Worm (Caenorhabditis elegans) whole organism, early embryonic: ENCODE data around the gene Y61A9LA.7.

ENCODE experiments used
- B0310.2 ChIP-seq: sonication (generic microtip); optimal IDR thresholded peaks from 2 replicates; lab custom pipeline; 2016; ENCODE audit warnings: mild to moderate bottlenecking, missing genetic modification characterization, missing compliant biosample characterization
- F13C5.2 ChIP-seq: sonication (generic microtip); optimal IDR thresholded peaks from 2 replicates; lab custom pipeline; 2017; ENCODE audit warnings: mild to moderate bottlenecking, missing genetic modification characterization, inconsistent platforms, missing compliant biosample characterization
- aly-1 ChIP-seq: sonication (generic microtip); optimal IDR thresholded peaks from 2 replicates; lab custom pipeline; 2016; ENCODE audit warnings: missing genetic modification characterization, missing compliant biosample characterization
- ama-1 ChIP-seq: fragments of 150-350 bp; optimal IDR thresholded peaks from 2 replicates; lab custom pipeline; 2014
- ceh-13 ChIP-seq: fragments of 200-800 bp; sonication (Bioruptor generic); optimal IDR thresholded peaks from 2 replicates; lab custom pipeline; 2018; ENCODE audit warnings: mild to moderate bottlenecking, missing genetic modification characterization, missing compliant biosample characterization
- ceh-36 ChIP-seq: sonication (generic microtip); optimal IDR thresholded peaks from 2 replicates; lab custom pipeline; 2016; ENCODE audit warnings: missing genetic modification characterization, inconsistent platforms, missing compliant biosample characterization
- ets-7 ChIP-seq: sonication (generic microtip); optimal IDR thresholded peaks from 2 replicates; lab custom pipeline; 2016; ENCODE audit warnings: missing genotype, missing genetic modification characterization, missing compliant biosample characterization
- flt-1 ChIP-seq: fragments of 200-800 bp; sonication (Bioruptor generic); IDR thresholded peaks from 2 replicates; pipeline ENCODE4 v1.3.6; 2022; ENCODE audit warnings: missing genetic modification characterization, missing compliant biosample characterization
- hmbx-1 ChIP-seq: sonication (generic microtip); optimal IDR thresholded peaks from 2 replicates; lab custom pipeline; 2016; ENCODE audit warnings: mild to moderate bottlenecking, missing genetic modification characterization, missing compliant biosample characterization
- hmg-4 ChIP-seq: fragments of 200-800 bp; sonication (Bioruptor generic); optimal IDR thresholded peaks from 2 replicates; lab custom pipeline; 2018; ENCODE audit warnings: mild to moderate bottlenecking, missing genetic modification characterization, missing compliant biosample characterization
- hnd-1 ChIP-seq: sonication (generic microtip); optimal IDR thresholded peaks from 2 replicates; lab custom pipeline; 2016; ENCODE audit warnings: missing genetic modification characterization, missing compliant biosample characterization
- pes-1 ChIP-seq: fragments of 200-800 bp; sonication (Bioruptor generic); IDR thresholded peaks from 2 replicates; pipeline ENCODE4 v1.3.6; 2022; ENCODE audit warnings: missing genetic modification reagents, missing genetic modification characterization, missing compliant biosample characterization
- scrt-1 ChIP-seq: fragments of 200-800 bp; sonication (Bioruptor generic); IDR thresholded peaks from 2 replicates; pipeline ENCODE4 v1.3.6; 2022; ENCODE audit warnings: missing genetic modification characterization, missing compliant biosample characterization
- sea-1 ChIP-seq: fragments of 200-800 bp; sonication (Bioruptor generic); conservative IDR thresholded peaks from 2 replicates; pipeline ENCODE4 v1.3.6; 2022; ENCODE audit warnings: missing genetic modification characterization, missing compliant biosample characterization
- tbx-11 ChIP-seq: fragments of 200-800 bp; sonication (Bioruptor generic); IDR thresholded peaks from 2 replicates; pipeline ENCODE4 v1.3.6; 2022; ENCODE audit warnings: missing genetic modification characterization, missing compliant biosample characterization
- tbx-37 ChIP-seq: fragments of 200-800 bp; sonication (Bioruptor generic); conservative IDR thresholded peaks from 2 replicates; pipeline ENCODE4 v1.3.6; 2022; ENCODE audit warnings: missing genetic modification reagents, missing genetic modification characterization, missing compliant biosample characterization
- tra-4 ChIP-seq: sonication (generic microtip); optimal IDR thresholded peaks from 2 replicates; lab custom pipeline; 2017; ENCODE audit warnings: missing genetic modification characterization, missing compliant biosample characterization

Y61A9LA.7 gene

DNA sequence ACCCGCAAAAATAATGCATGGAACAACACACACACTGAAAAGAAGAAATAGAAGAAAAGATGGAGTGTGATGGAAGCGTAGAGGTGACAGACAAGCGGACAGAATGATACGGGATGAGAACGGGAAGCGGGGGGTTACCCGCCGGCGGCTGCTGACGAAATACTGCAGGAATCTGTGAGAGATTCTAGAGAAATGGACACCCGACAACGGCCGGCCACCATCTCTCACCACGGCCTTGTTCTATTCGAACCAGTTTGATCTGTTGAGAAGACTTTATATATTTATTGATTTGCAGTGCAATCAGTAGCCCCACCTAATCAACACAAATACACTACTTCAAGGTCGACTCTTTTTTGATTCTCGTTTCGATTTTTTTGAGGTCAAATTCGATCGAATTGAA, 9.1 kb downstream of the Y61A9LA.7 start:
- no peak for TF ChIP-seq tra-4 (tag; lab: Kevin White, UChicago)
- peak; percentile 12 for TF ChIP-seq hmg-4 (GFP tag; lab: Kevin White, UChicago)
- peak; percentile 17 for TF ChIP-seq F13C5.2 (tag; lab: Kevin White, UChicago)

DNA sequence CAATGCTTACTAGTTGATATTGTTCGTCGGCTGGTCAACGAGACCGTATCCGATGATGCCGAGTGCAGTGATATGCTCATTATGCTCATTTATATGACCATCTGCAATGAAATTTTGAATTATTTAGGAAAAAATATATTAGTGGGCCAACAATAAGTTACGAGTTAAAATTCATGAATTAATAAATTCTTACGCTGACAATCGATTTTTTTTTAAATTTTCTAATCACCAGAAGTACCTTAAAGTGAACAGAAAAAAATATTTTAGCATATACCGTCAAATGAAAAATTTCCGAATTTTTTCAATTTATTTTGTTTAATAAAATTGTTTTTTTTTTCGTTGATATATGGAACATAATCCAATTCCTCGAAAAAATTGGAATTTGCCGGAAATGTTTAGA, 10.4 kb downstream of the Y61A9LA.7 start, which contains the start of gene sos-1:
TSS of gene sos-1 (minus strand) at position 101 of the 400 bp plus-strand sequence.
- TF ChIP-seq ceh-36 (tag; lab: Kevin White, UChicago): no peak
- no peak for TF ChIP-seq tbx-11 (GFP tag; lab: Robert Waterston, UW)
- no peak for TF ChIP-seq sea-1 (GFP tag; lab: Robert Waterston, UW)
- no peak for TF ChIP-seq ets-7 (tag; lab: Kevin White, UChicago)
- TF ChIP-seq F13C5.2 (tag; lab: Kevin White, UChicago): no peak

DNA sequence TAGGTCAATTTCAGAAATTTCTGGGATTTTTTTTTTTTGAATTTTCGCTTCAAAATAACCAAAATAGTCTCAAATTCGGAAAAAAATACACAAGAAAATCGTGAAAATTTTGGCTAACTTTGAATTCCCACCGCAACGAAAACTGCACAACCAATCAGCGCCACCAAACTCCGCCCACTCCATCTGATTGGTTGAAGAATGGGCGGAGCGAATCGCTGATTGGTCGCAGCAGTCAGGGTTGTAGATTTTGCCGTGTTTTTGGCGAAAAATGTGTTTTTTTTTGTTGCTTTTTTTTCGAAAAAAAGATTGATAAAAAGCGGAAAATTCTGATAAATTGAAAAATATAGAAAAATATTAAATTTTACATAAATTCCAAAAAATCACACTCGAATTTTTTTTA, 12.7 kb downstream of the Y61A9LA.7 start:
- TF ChIP-seq hmbx-1 (tag; lab: Kevin White, UChicago): no peak

DNA sequence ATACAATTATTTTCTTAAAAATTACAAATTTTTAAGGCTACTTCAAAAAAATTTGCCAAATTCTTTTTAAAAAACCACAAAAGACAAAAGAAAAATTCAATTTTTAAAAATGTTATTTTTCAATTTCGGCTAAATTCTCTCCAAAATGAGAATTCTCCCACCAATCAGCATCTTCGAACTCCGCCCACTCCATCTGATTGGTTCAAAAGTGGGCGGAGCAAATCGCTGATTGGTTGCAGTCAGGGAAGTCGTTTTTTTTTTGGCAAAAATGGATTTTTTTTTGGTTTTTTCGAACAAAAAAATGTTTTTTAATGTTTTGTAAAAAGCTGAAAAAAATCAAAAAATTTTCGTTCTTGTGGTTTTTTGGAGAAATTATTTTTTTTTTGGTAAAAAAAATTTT, 19.7 kb downstream of the Y61A9LA.7 start:
- no peak for TF ChIP-seq sea-1 (GFP tag; lab: Robert Waterston, UW)
- no peak for TF ChIP-seq B0310.2
- no peak for TF ChIP-seq flt-1 (GFP tag; lab: Robert Waterston, UW)
- no peak for TF ChIP-seq hmg-4 (GFP tag; lab: Kevin White, UChicago)
- no peak for TF ChIP-seq hnd-1 (tag; lab: Kevin White, UChicago)
- TF ChIP-seq ama-1 (lab: Kevin White, UChicago): no peak

DNA sequence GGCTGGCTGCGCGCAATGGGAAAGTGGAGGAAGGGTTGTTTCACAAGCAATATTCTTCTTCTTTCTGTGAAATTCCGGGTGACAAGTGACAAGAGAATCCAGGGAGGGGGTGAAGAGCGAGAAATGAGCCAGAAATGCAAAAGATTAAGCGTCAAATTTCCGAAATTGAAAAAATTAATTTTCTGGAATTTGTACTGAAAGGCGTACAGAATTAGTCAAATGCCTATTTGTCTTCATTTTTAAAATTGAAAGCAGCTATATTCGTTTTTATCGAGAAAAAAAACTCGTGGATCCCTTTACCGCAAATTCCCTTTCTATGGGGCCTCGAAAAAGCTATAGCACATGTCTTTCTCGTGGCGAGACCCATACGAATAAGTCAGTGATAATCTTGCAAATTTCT, 23.9 kb downstream of the Y61A9LA.7 start:
- TF ChIP-seq ceh-36 (tag; lab: Kevin White, UChicago) (peak; percentile 12), hmg-4 (GFP tag; lab: Kevin White, UChicago) (no peak), tbx-11 (GFP tag; lab: Robert Waterston, UW) (no peak), pes-1 (GFP tag; lab: Robert Waterston, UW) (peak; percentile 43; the same call in 1 of the 2 replicates)

DNA sequence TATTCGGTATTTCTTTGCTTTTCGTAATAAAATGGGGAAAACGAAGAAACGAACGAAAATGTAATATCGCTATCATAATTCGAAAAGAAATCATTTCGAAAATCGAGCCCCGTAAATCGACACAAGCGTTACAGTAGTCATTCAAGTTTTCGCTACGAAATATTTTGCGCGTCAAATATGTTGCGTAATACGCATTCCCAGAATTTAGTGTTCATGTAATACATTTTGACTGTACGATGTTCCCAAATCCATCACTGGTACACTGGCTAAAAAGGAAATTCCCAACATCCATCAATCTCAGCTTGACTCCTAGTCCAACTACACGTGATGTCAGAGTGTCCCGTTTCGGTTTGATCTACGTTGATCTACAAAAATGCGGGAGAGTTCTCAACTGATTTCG, 31.7 kb downstream of the Y61A9LA.7 start:
- no peak for TF ChIP-seq tbx-37
- TF ChIP-seq scrt-1 (GFP tag; lab: Robert Waterston, UW): no peak
- TF ChIP-seq flt-1 (GFP tag; lab: Robert Waterston, UW): no peak
- no peak for TF ChIP-seq B0310.2
- TF ChIP-seq ama-1 (lab: Kevin White, UChicago): no peak
- no peak for TF ChIP-seq pes-1 (GFP tag; lab: Robert Waterston, UW)
- no peak for TF ChIP-seq hnd-1 (tag; lab: Kevin White, UChicago)

DNA sequence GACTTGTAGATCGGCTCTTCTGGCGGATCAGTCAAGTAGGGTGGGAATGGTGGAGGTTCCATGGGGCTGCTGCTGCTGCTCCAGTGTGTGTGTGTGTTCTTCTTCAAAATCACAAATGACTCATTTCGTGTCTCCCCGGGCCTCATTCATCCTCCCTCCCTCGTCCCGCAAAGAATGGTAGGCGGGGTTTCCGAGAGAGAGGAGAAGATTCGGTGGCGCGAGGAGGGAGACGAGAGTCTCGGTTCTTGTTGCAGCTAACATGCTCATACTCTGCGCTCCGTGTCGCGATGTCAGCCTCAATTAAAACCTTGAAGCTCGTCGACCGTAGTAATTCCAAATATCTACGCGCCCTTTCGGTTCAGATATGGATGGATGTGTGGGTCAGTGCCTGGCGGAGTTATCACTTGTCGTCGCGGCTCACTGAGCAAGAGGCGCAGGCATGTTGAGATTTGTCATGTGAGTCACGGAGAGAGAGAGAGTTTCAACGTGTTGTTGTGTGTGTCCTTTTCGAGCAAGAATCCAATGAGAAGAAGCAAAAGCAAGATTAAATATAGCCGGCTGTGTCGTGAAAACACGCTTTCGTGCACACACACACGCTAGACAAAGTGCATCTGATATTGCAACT, 32.7 kb downstream of the Y61A9LA.7 start:
- TF ChIP-seq ceh-13 (GFP tag; lab: Kevin White, UChicago) (no peak), sea-1 (GFP tag; lab: Robert Waterston, UW) (no peak), scrt-1 (GFP tag; lab: Robert Waterston, UW) (no peak)

DNA sequence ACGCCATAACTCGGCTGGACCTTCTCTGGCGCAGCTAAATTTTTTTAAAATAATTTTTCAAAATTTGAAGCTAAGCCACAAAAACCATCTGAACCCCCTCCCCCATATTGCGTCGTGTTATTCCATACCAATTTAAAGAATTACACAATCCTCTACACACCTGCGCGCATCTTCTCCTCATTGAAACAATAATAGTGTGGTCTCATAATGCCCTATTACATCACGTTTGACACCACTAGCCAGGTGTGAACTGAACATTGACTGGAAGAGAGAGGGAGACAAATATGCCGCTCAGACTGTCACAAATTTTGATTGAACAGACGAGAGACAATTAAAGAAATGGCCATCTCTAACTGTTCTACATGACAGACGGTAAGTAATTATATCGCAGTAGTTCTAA, 34.1 kb downstream of the Y61A9LA.7 start:
- no peak for TF ChIP-seq hnd-1 (tag; lab: Kevin White, UChicago)
- TF ChIP-seq tra-4 (tag; lab: Kevin White, UChicago): no peak
- no peak for TF ChIP-seq pes-1 (GFP tag; lab: Robert Waterston, UW)
- TF ChIP-seq ama-1 (lab: Kevin White, UChicago): no peak
- TF ChIP-seq tbx-11 (GFP tag; lab: Robert Waterston, UW): no peak
- TF ChIP-seq hmbx-1 (tag; lab: Kevin White, UChicago): no peak
- TF ChIP-seq F13C5.2 (tag; lab: Kevin White, UChicago): no peak
- TF ChIP-seq ceh-36 (tag; lab: Kevin White, UChicago): no peak
- no peak for TF ChIP-seq scrt-1 (GFP tag; lab: Robert Waterston, UW)
- TF ChIP-seq ets-7 (tag; lab: Kevin White, UChicago): no peak
- no peak for TF ChIP-seq B0310.2
- no peak for TF ChIP-seq ceh-13 (GFP tag; lab: Kevin White, UChicago)
- TF ChIP-seq hmg-4 (GFP tag; lab: Kevin White, UChicago): no peak
- TF ChIP-seq flt-1 (GFP tag; lab: Robert Waterston, UW): no peak
- no peak for TF ChIP-seq sea-1 (GFP tag; lab: Robert Waterston, UW)
- TF ChIP-seq tbx-37: no peak
- no peak for TF ChIP-seq aly-1

DNA sequence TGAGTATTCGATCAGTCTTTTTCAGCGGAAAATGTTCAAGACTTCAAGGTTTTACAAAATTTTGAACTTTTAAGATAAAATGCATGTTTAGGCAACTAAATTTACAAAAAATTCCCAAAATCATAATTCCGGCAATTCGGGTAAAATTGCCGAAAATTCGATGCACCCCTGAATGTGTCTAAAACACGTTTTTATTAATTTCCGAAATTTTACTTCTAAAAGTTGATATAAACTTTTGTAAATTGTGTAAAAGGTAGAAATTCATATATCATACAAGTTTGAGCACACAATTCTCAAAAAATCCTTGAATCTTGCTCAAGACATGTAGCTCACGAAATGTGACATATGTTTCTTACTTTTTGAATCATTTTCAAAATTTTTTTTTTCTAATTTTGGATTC, 34.5 kb downstream of the Y61A9LA.7 start:
- TF ChIP-seq ceh-13 (GFP tag; lab: Kevin White, UChicago) (no peak), tbx-11 (GFP tag; lab: Robert Waterston, UW) (no peak), tra-4 (tag; lab: Kevin White, UChicago) (no peak), hnd-1 (tag; lab: Kevin White, UChicago) (no peak), ets-7 (tag; lab: Kevin White, UChicago) (no peak), ama-1 (lab: Kevin White, UChicago) (no peak), tbx-37 (no peak), ceh-36 (tag; lab: Kevin White, UChicago) (no peak), scrt-1 (GFP tag; lab: Robert Waterston, UW) (no peak)
